Fruit fly (Drosophila melanogaster) whole organism, embryonic: ENCODE data around the gene CG14644.

Source experiments
- Adf1 ChIP-seq: fragments of 200-800 bp; sonication (Bioruptor generic); IDR thresholded peaks from 2 replicates; pipeline ENCODE4 v1.3.6; 2022; ENCODE audit warnings: missing biosample characterization, missing genetic modification characterization
- CG10543 ChIP-seq: fragments of 200-800 bp; sonication (Bioruptor generic); optimal IDR thresholded peaks from 3 replicates; lab custom pipeline; 2017; ENCODE audit warnings: missing biosample characterization, mild to moderate bottlenecking, missing genetic modification characterization, moderate library complexity
- CG11504 ChIP-seq: fragments of 200-800 bp; sonication (Bioruptor generic); optimal IDR thresholded peaks from 3 replicates; lab custom pipeline; 2019; ENCODE audit warnings: missing biosample characterization, mild to moderate bottlenecking, missing genetic modification characterization, moderate library complexity
- CG12155 ChIP-seq: fragments of 200-800 bp; sonication (Bioruptor generic); optimal IDR thresholded peaks from 3 replicates; lab custom pipeline; 2016; ENCODE audit warnings: missing biosample characterization, missing genetic modification characterization
- CG13424 ChIP-seq: fragments of 200-800 bp; sonication (Bioruptor generic); optimal IDR thresholded peaks from 2 replicates; lab custom pipeline; 2019; ENCODE audit warnings: missing biosample characterization, mild to moderate bottlenecking, missing genetic modification characterization, moderate library complexity
- CG13775 ChIP-seq: fragments of 200-800 bp; sonication (Bioruptor generic); optimal IDR thresholded peaks from 3 replicates; lab custom pipeline; 2017; ENCODE audit warnings: missing biosample characterization, mild to moderate bottlenecking, missing genetic modification characterization
- CG13894 ChIP-seq: fragments of 200-800 bp; sonication (Bioruptor generic); optimal IDR thresholded peaks from 3 replicates; lab custom pipeline; 2018; ENCODE audit warnings: missing biosample characterization, mild to moderate bottlenecking, missing genetic modification characterization, moderate library complexity
- CG14965 ChIP-seq: fragments of 200-800 bp; sonication (Bioruptor generic); optimal IDR thresholded peaks from 2 replicates; lab custom pipeline; 2016; ENCODE audit warnings: missing biosample characterization, missing genetic modification characterization, borderline replicate concordance
- CG15269 ChIP-seq: fragments of 200-800 bp; sonication (Bioruptor generic); optimal IDR thresholded peaks from 2 replicates; lab custom pipeline; 2018; ENCODE audit warnings: missing biosample characterization, mild to moderate bottlenecking, missing genetic modification characterization, moderate library complexity
- CG32532 ChIP-seq: fragments of 200-800 bp; sonication (Bioruptor generic); IDR thresholded peaks from 2 replicates; pipeline ENCODE4 v1.3.6; 2022; ENCODE audit warnings: missing biosample characterization, missing genetic modification characterization
- CG33213 ChIP-seq: fragments of 200-800 bp; sonication (Bioruptor generic); optimal IDR thresholded peaks from 3 replicates; lab custom pipeline; 2016; ENCODE audit warnings: missing biosample characterization, missing genetic modification characterization
- CG3838 ChIP-seq: fragments of 200-800 bp; sonication (Bioruptor generic); optimal IDR thresholded peaks from 3 replicates; lab custom pipeline; 2016; ENCODE audit warnings: missing biosample characterization, missing genetic modification characterization
- CG7372 ChIP-seq: fragments of 200-800 bp; sonication (Bioruptor generic); IDR thresholded peaks from 2 replicates; pipeline ENCODE4 v1.3.6; 2022; ENCODE audit warnings: missing biosample characterization, missing genetic modification characterization
- CG8290 ChIP-seq, 3 experiments: fragments of 200-800 bp; sonication (Bioruptor generic); optimal IDR thresholded peaks; 2 replicates each; lab custom pipeline; 2016 to 2019; ENCODE audit warnings: missing biosample characterization in 3 of 3, missing genetic modification characterization in 3 of 3, mild to moderate bottlenecking in 2 of 3, moderate library complexity in 1 of 3
- CG9215 ChIP-seq: fragments of 200-800 bp; sonication (Bioruptor generic); IDR thresholded peaks from 2 replicates; pipeline ENCODE4 v1.3.6; 2022; ENCODE audit warnings: missing biosample characterization, missing genetic modification characterization
- CG9932 ChIP-seq: fragments of 200-800 bp; sonication (Bioruptor generic); IDR thresholded peaks from 2 replicates; pipeline ENCODE4 v1.3.6; 2022; ENCODE audit warnings: missing biosample characterization, missing genetic modification characterization
- CHES-1-like ChIP-seq: fragments of 200-800 bp; sonication (Bioruptor generic); optimal IDR thresholded peaks from 2 replicates; lab custom pipeline; 2016; ENCODE audit warnings: missing biosample characterization, missing genetic modification characterization
- CoRest ChIP-seq: fragments of 200-800 bp; sonication (Bioruptor generic); optimal IDR thresholded peaks from 3 replicates; lab custom pipeline; 2018; ENCODE audit warnings: missing biosample characterization, mild to moderate bottlenecking, missing genetic modification characterization, moderate library complexity
- Deaf1 ChIP-seq: fragments of 200-800 bp; optimal IDR thresholded peaks from 3 replicates; lab custom pipeline; 2019; ENCODE audit warnings: missing biosample characterization, mild to moderate bottlenecking, missing genetic modification characterization, moderate library complexity
- Doc3 ChIP-seq: fragments of 200-800 bp; sonication (Bioruptor generic); IDR thresholded peaks from 3 replicates; pipeline ENCODE4 v1.3.6; 2022; ENCODE audit warnings: missing biosample characterization, missing genetic modification characterization; ENCODE audit not compliant: partially characterized antibody
- E2f2 ChIP-seq: fragments of 200-800 bp; sonication (Bioruptor generic); IDR thresholded peaks from 2 replicates; pipeline ENCODE4 v1.3.6; 2022; ENCODE audit warnings: missing biosample characterization, missing genetic modification characterization
- ERR ChIP-seq: fragments of 200-800 bp; sonication (Bioruptor generic); optimal IDR thresholded peaks from 2 replicates; lab custom pipeline; 2016; ENCODE audit warnings: missing biosample characterization, missing genetic modification characterization
- H15 ChIP-seq: fragments of 200-800 bp; sonication (Bioruptor generic); IDR thresholded peaks from 3 replicates; pipeline ENCODE4 v1.3.6; 2022; ENCODE audit warnings: missing biosample characterization, missing genetic modification characterization
- HLH4C ChIP-seq: fragments of 200-800 bp; sonication (Bioruptor generic); IDR thresholded peaks from 3 replicates; pipeline ENCODE4 v1.3.6; 2022; ENCODE audit warnings: missing biosample characterization, missing genetic modification characterization; ENCODE audit not compliant: partially characterized antibody
- Lhr ChIP-seq: fragments of 200-800 bp; sonication (Bioruptor generic); optimal IDR thresholded peaks from 3 replicates; lab custom pipeline; 2017; ENCODE audit warnings: mild to moderate bottlenecking, missing biosample characterization, missing genetic modification reagents, missing genetic modification characterization
- Med ChIP-seq: fragments of 200-800 bp; sonication (Bioruptor generic); peaks from one replicate; lab custom pipeline; 2016; ENCODE audit warnings: missing biosample characterization, missing genetic modification characterization, mild to moderate bottlenecking, inconsistent platforms, moderate library complexity
- Pdp1 ChIP-seq, 2 experiments: fragments of 200-800 bp; sonication (Bioruptor generic); optimal IDR thresholded peaks; 3 replicates each; lab custom pipeline; 2016; ENCODE audit warnings: missing biosample characterization in 2 of 2, missing genetic modification characterization in 2 of 2, mild to moderate bottlenecking in 1 of 2, moderate library complexity in 1 of 2
- Ravus ChIP-seq: fragments of 200-800 bp; sonication (Bioruptor generic); IDR thresholded peaks from 2 replicates; pipeline ENCODE4 v1.3.6; 2022; ENCODE audit warnings: missing biosample characterization, missing genetic modification characterization
- Trl ChIP-seq, 3 experiments: fragments of >200 bp in 2 of 3; fragments of 200-800 bp in 1 of 3; sonication (Bioruptor generic) in 1 of 3; optimal IDR thresholded peaks; 2 replicates in 1 of 3; 3 replicates in 2 of 3; lab custom pipeline; 2016 to 2017; ENCODE audit warnings: missing biosample characterization in 1 of 3, missing genetic modification characterization in 1 of 3
- Xrp1 ChIP-seq: fragments of 200-800 bp; sonication (Bioruptor generic); IDR thresholded peaks from 2 replicates; pipeline ENCODE4 v1.3.6; 2022; ENCODE audit warnings: missing biosample characterization, missing genetic modification characterization
- abd-A ChIP-seq: fragments of 200-800 bp; sonication (Bioruptor generic); optimal IDR thresholded peaks from 3 replicates; lab custom pipeline; 2019; ENCODE audit warnings: missing biosample characterization, mild to moderate bottlenecking, missing genetic modification characterization, moderate library complexity
- cg ChIP-seq: fragments of 200-800 bp; sonication (Bioruptor generic); optimal IDR thresholded peaks from 3 replicates; lab custom pipeline; 2019; ENCODE audit warnings: missing biosample characterization, mild to moderate bottlenecking, missing genetic modification characterization, moderate library complexity
- chinmo ChIP-seq: fragments of 200-800 bp; sonication (Bioruptor generic); IDR thresholded peaks from 4 replicates; pipeline ENCODE4 v1.3.6; 2022; ENCODE audit warnings: missing biosample characterization, missing genetic modification characterization; ENCODE audit not compliant: partially characterized antibody
- ci ChIP-seq: fragments of 200-800 bp; sonication (Bioruptor generic); IDR thresholded peaks from 3 replicates; pipeline ENCODE4 v1.3.6; 2022; ENCODE audit warnings: missing biosample characterization, missing genetic modification characterization
- dan ChIP-seq: fragments of 200-800 bp; sonication (Bioruptor generic); IDR thresholded peaks from 2 replicates; pipeline ENCODE4 v1.3.6; 2022; ENCODE audit warnings: missing biosample characterization, missing genetic modification characterization
- ewg ChIP-seq: fragments of 200-800 bp; sonication (Bioruptor generic); optimal IDR thresholded peaks from 3 replicates; lab custom pipeline; 2017; ENCODE audit warnings: mild to moderate bottlenecking, missing biosample characterization, missing genetic modification reagents, missing genetic modification characterization
- fd102C ChIP-seq: fragments of 200-800 bp; sonication (Bioruptor generic); optimal IDR thresholded peaks from 2 replicates; lab custom pipeline; 2018; ENCODE audit warnings: missing biosample characterization, mild to moderate bottlenecking, missing genetic modification characterization, moderate library complexity
- gcm ChIP-seq: fragments of 200-800 bp; sonication (Bioruptor generic); optimal IDR thresholded peaks from 2 replicates; lab custom pipeline; 2019; ENCODE audit warnings: missing biosample characterization, mild to moderate bottlenecking, missing genetic modification characterization, moderate library complexity
- grau ChIP-seq: fragments of 200-800 bp; optimal IDR thresholded peaks from 3 replicates; lab custom pipeline; 2019; ENCODE audit warnings: missing biosample characterization, mild to moderate bottlenecking, missing genetic modification characterization, moderate library complexity
- jing ChIP-seq: fragments of 200-800 bp; sonication (Bioruptor generic); optimal IDR thresholded peaks from 2 replicates; lab custom pipeline; 2018; ENCODE audit warnings: missing biosample characterization, mild to moderate bottlenecking, missing genetic modification characterization
- klu ChIP-seq: fragments of 200-800 bp; sonication (Bioruptor generic); IDR thresholded peaks from 2 replicates; pipeline ENCODE4 v1.3.6; 2022; ENCODE audit warnings: missing biosample characterization, missing genetic modification characterization
- lab ChIP-seq: fragments of 200-800 bp; sonication (Bioruptor generic); optimal IDR thresholded peaks from 3 replicates; lab custom pipeline; 2017; ENCODE audit warnings: missing biosample characterization, missing genetic modification characterization, mild to moderate bottlenecking, moderate library complexity, missing genetic modification reagents
- pros ChIP-seq: fragments of 200-800 bp; sonication (Bioruptor generic); optimal IDR thresholded peaks from 3 replicates; lab custom pipeline; 2019; ENCODE audit warnings: missing biosample characterization, mild to moderate bottlenecking, missing genetic modification characterization, moderate library complexity
- pzg ChIP-seq: fragments of 200-800 bp; sonication (Bioruptor generic); optimal IDR thresholded peaks from 3 replicates; lab custom pipeline; 2018; ENCODE audit warnings: missing biosample characterization, mild to moderate bottlenecking, missing genetic modification characterization, moderate library complexity
- so ChIP-seq: fragments of 200-800 bp; sonication (Bioruptor generic); IDR thresholded peaks from 3 replicates; pipeline ENCODE4 v1.3.6; 2022; ENCODE audit warnings: missing biosample characterization, missing genetic modification characterization
- toy ChIP-seq: fragments of 200-800 bp; sonication (Bioruptor generic); IDR thresholded peaks from 2 replicates; pipeline ENCODE4 v1.3.6; 2022; ENCODE audit warnings: missing biosample characterization, missing genetic modification characterization
- vfl ChIP-seq: fragments of 200-800 bp; sonication (Bioruptor generic); optimal IDR thresholded peaks from 2 replicates; lab custom pipeline; 2016; ENCODE audit warnings: missing biosample characterization, missing genetic modification characterization

CG14644 gene

DNA sequence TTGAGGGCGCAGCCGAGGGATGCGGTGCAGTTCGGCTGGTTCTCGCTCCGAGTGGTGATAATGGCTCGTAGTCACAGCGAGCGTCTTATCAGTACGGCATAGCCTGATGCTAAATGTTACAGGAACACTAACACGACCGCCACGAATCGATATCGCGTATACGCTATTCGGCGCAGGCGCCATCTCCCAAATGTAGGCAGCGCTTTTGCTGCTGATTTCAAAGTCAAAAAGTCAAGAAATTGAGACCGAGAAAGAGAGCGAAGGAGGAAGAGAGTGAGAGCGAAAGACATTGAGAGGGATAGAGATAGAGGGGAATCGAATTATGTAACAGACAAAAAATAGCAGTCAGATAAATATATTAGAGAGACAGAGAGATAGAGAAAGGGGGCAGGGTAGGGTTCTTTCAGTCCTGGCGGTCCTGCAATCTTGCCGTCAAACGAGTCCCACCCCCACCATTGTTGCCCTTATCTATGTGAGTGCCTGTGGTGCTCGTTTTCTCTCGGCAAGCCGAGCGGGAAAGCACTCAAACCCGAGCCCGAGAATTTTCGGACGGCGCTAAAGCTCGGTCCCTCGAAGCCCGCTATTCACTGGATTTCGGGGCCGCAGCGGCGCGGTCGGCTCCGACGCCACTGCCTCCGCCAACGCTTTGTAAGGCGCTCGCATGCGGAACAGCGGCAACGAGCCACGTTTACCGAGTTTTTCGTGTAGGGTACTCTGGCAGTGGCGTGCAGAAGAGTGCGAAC, 28.4 kb upstream of the CG14644 start (continued):
- TF ChIP-seq Ravus (GFP tag; lab: Robert Waterston, UW): no peak
- TF ChIP-seq ERR (GFP tag; lab: Kevin White, UChicago): peak; percentile 25
- 0 out of 2 replicates have a peak, but pooled peaks have one; percentile 13 for TF ChIP-seq E2f2 (GFP tag; lab: Robert Waterston, UW)
- TF ChIP-seq CG7372 (GFP tag; lab: Robert Waterston, UW): 0 out of 2 replicates have a peak, but pooled peaks have one; percentile 23
- no peak for TF ChIP-seq H15 (GFP tag; lab: Robert Waterston, UW)
- TF ChIP-seq CG13775: no peak
- no peak for TF ChIP-seq CG12155
- no peak for TF ChIP-seq vfl
- peak; percentile 34 for TF ChIP-seq pros (GFP tag; lab: Kevin White, UChicago)
- no peak for TF ChIP-seq toy (GFP tag; lab: Robert Waterston, UW)
- TF ChIP-seq grau (tag; lab: Kevin White, UChicago): no peak
- TF ChIP-seq CG33213: no peak
- no peak for TF ChIP-seq CoRest (tag; lab: Kevin White, UChicago)
- TF ChIP-seq Lhr (GFP tag; lab: Kevin White, UChicago): no peak
- no peak for TF ChIP-seq dan (GFP tag; lab: Robert Waterston, UW)
- 0 out of 2 replicates have a peak, but pooled peaks have one; percentile 17 for TF ChIP-seq CG9932 (GFP tag; lab: Robert Waterston, UW)
- TF ChIP-seq CG14965 (GFP tag; lab: Kevin White, UChicago): no peak
- 0 out of 3 replicates have a peak, but pooled peaks have one; percentile 21 for TF ChIP-seq so (GFP tag; lab: Robert Waterston, UW)
- TF ChIP-seq CG11504: no peak
- TF ChIP-seq CG3838: no peak
- peak; percentile 7 for TF ChIP-seq pzg (GFP tag; lab: Kevin White, UChicago)
- TF ChIP-seq chinmo: 0 out of 4 replicates have a peak, but pooled peaks have one; percentile 47
- 0 out of 2 replicates have a peak, but pooled peaks have one; percentile 4 for TF ChIP-seq CG9215 (GFP tag; lab: Robert Waterston, UW)
- TF ChIP-seq ewg (GFP tag; lab: Kevin White, UChicago): peak; percentile 46
- TF ChIP-seq Doc3 (GFP tag; lab: Robert Waterston, UW): no peak
- peak; percentile 41 for TF ChIP-seq lab (GFP tag; lab: Kevin White, UChicago)
- TF ChIP-seq CG8290 (GFP tag; optimal IDR thresholded peaks at IDR 0.05; lab: Kevin White, UChicago): no peak
- TF ChIP-seq CG8290 (tag; optimal IDR thresholded peaks at IDR 0.05; lab: Kevin White, UChicago): peak in 1 of 2 experiments; percentile 38
- no peak for TF ChIP-seq CHES-1-like
- peak; percentile 9 for TF ChIP-seq CG10543 (GFP tag; lab: Kevin White, UChicago)
- peak; percentile 63 for TF ChIP-seq Med (GFP tag; lab: Kevin White, UChicago)
- TF ChIP-seq Pdp1 (GFP tag; optimal IDR thresholded peaks at IDR 0.05; lab: Kevin White, UChicago): peak in 1 of 2 experiments; percentile 89
- TF ChIP-seq cg (GFP tag; lab: Kevin White, UChicago): no peak
- no peak for TF ChIP-seq jing (GFP tag; lab: Kevin White, UChicago)
- TF ChIP-seq fd102C (GFP tag; lab: Kevin White, UChicago): no peak
- no peak for TF ChIP-seq Xrp1 (GFP tag; lab: Robert Waterston, UW)

DNA sequence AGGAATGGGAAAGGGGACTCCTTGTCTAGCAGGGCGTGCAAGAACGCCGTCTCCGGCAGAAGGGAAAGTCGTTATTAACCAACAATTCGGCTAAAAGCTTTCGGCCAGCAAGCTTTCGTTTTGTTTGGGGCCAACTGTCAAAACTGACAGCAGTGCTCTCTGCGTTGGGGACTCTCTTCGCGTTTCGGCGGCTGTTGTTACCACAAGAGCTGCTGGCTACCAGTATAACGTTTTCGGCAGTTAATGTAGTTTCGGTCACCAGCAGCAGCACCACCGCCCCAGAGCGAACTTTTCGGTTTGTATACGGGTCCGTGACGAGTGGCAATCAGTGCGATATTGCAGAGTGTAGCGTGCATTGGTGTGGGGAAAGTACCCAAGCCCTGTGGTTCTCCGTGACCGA, 27.2 kb upstream of the CG14644 start, which contains the start of gene cpx:
Gene cpx, plus strand, starts transcription at position 160 of the 400 bp plus-strand sequence.
- TF ChIP-seq Deaf1 (tag; lab: Kevin White, UChicago) (peak; percentile 83), CG10543 (GFP tag; lab: Kevin White, UChicago) (peak; percentile 36), lab (GFP tag; lab: Kevin White, UChicago) (peak; percentile 4), Adf1 (GFP tag; lab: Robert Waterston, UW) (peak; percentile 27; the same call in 1 of the 2 replicates), Med (GFP tag; lab: Kevin White, UChicago) (peak; percentile 78), CG15269 (no peak), gcm (GFP tag; lab: Kevin White, UChicago) (peak; percentile 3), CG13894 (tag; lab: Kevin White, UChicago) (peak; percentile 36), klu (no peak), abd-A (peak; percentile 46), CG32532 (0 out of 2 replicates have a peak, but pooled peaks have one; percentile 16), CG13424 (no peak), pzg (GFP tag; lab: Kevin White, UChicago) (peak; percentile 8), Trl (optimal IDR thresholded peaks at IDR 0.05; lab: Kevin White, UChicago) (peak in 1 of 2 experiments; percentile 21), Trl (GFP tag; optimal IDR thresholded peaks at IDR 0.05; lab: Kevin White, UChicago) (no peak), ci (GFP tag; lab: Robert Waterston, UW) (peak; percentile 51; the same call in 1 of the 3 replicates), HLH4C (GFP tag; lab: Robert Waterston, UW) (no peak)
